Fruit fly (Drosophila melanogaster) whole organism, prepupa: ENCODE results near the gene Drsl3.
A peak's percentile ranks its signal among the peaks of the same experiment; 100 is the strongest.

Experiments
- Blimp-1 ChIP-seq: fragments of 200-800 bp; sonication (Bioruptor generic); optimal IDR thresholded peaks from 3 replicates; lab custom pipeline; 2017; ENCODE audit warnings: missing biosample characterization, missing genetic modification characterization, mild to moderate bottlenecking, moderate library complexity, missing genetic modification reagents
- CG34406 ChIP-seq: fragments of 200-800 bp; sonication (Bioruptor generic); optimal IDR thresholded peaks from 3 replicates; lab custom pipeline; 2016; ENCODE audit warnings: missing biosample characterization, missing genetic modification characterization
- CG6792 ChIP-seq: fragments of 200-800 bp; sonication (Bioruptor generic); optimal IDR thresholded peaks from 3 replicates; lab custom pipeline; 2016; ENCODE audit warnings: missing biosample characterization, missing genetic modification characterization
- CG6854 ChIP-seq: fragments of 200-800 bp; sonication (Bioruptor generic); optimal IDR thresholded peaks from 2 replicates; lab custom pipeline; 2017; ENCODE audit warnings: missing biosample characterization, mild to moderate bottlenecking, missing genetic modification characterization
- Eip93F ChIP-seq: fragments of 200-800 bp; sonication (Bioruptor generic); optimal IDR thresholded peaks from 2 replicates; lab custom pipeline; 2016; ENCODE audit warnings: missing biosample characterization, mild to moderate bottlenecking, missing genetic modification characterization
- Gug ChIP-seq: fragments of 200-800 bp; sonication (Bioruptor generic); IDR thresholded peaks from 2 replicates; pipeline ENCODE4 v1.3.6; 2022; ENCODE audit warnings: missing biosample characterization, missing genetic modification characterization
- Hr4 ChIP-seq: fragments of 200-800 bp; sonication (Bioruptor generic); optimal IDR thresholded peaks from 3 replicates; lab custom pipeline; 2016; ENCODE audit warnings: missing biosample characterization, missing genetic modification characterization
- Smox ChIP-seq: fragments of 200-800 bp; sonication (Bioruptor generic); optimal IDR thresholded peaks from 3 replicates; lab custom pipeline; 2016; ENCODE audit warnings: missing biosample characterization, missing genetic modification characterization
- Sox15 ChIP-seq: fragments of 200-800 bp; sonication (Bioruptor generic); optimal IDR thresholded peaks from 3 replicates; lab custom pipeline; 2016; ENCODE audit warnings: missing biosample characterization, missing genetic modification characterization
- acj6 ChIP-seq: fragments of 200-800 bp; sonication (Bioruptor generic); optimal IDR thresholded peaks from 3 replicates; lab custom pipeline; 2016; ENCODE audit warnings: missing biosample characterization, missing genetic modification characterization
- cyc ChIP-seq: fragments of 200-800 bp; sonication (Bioruptor generic); optimal IDR thresholded peaks from 3 replicates; lab custom pipeline; 2016; ENCODE audit warnings: missing biosample characterization, missing genetic modification characterization
- topi ChIP-seq: fragments of 200-800 bp; sonication (Bioruptor generic); optimal IDR thresholded peaks from 3 replicates; lab custom pipeline; 2016; ENCODE audit warnings: missing biosample characterization, missing genetic modification characterization

- TF ChIP-seq Gug (GFP tag; lab: Robert Waterston, UW) (peak; percentile 21; the same call in 1 of the 2 replicates), Smox (GFP tag; lab: Kevin White, UChicago) (no peak), cyc (GFP tag; lab: Kevin White, UChicago) (peak; percentile 70), CG34406 (GFP tag; lab: Kevin White, UChicago) (no peak), Eip93F (GFP tag; lab: Kevin White, UChicago) (no peak), CG6792 (GFP tag; lab: Kevin White, UChicago) (peak; percentile 49), CG6854 (GFP tag; lab: Kevin White, UChicago) (no peak), acj6 (GFP tag; lab: Kevin White, UChicago) (peak; percentile 63), Blimp-1 (no peak), topi (GFP tag; lab: Kevin White, UChicago) (peak; percentile 64), Hr4 (peak; percentile 62), Sox15 (GFP tag; lab: Kevin White, UChicago) (peak; percentile 54)
These were observed 4.4 kb downstream of the Drsl3 start, which contains the start of the genes PIG-C, CG12016 and Dpm2 for dm6 chr3L:3319223-3319643.
